Worm (Caenorhabditis elegans) whole organism, L2 larva: Measurements from ENCODE around the gene bath-26.
A peak's percentile ranks its signal among the peaks of the same experiment; 100 is the strongest.

Experiments used
- C34F6.9 ChIP-seq: fragments of 150-350 bp; optimal IDR thresholded peaks from 2 replicates; lab custom pipeline; 2014; ENCODE audit warnings: missing biosample characterization, missing genetic modification characterization
- F13H6.1 ChIP-seq: sonication (generic microtip); optimal IDR thresholded peaks from 2 replicates; lab custom pipeline; 2016; ENCODE audit warnings: missing genetic modification characterization, missing compliant biosample characterization
- R02D3.7 ChIP-seq: fragments of 150-350 bp; optimal IDR thresholded peaks from 2 replicates; lab custom pipeline; 2014; ENCODE audit warnings: missing biosample characterization, missing genetic modification characterization
- Y55F3AM.14 ChIP-seq: fragments of 200-800 bp; sonication (Bioruptor generic); optimal IDR thresholded peaks from 2 replicates; lab custom pipeline; 2018; ENCODE audit warnings: mild to moderate bottlenecking, missing genetic modification characterization, missing compliant biosample characterization
- ZK546.5 ChIP-seq: sonication (generic microtip); optimal IDR thresholded peaks from 2 replicates; lab custom pipeline; 2017; ENCODE audit warnings: missing biosample characterization, missing genetic modification characterization
- ama-1 ChIP-seq: fragments of 150-350 bp; optimal IDR thresholded peaks from 2 replicates; lab custom pipeline; 2018; ENCODE audit warnings: inconsistent platforms
- blmp-1 ChIP-seq: sonication (generic microtip); optimal IDR thresholded peaks from 2 replicates; lab custom pipeline; 2017; ENCODE audit warnings: missing genetic modification characterization, mild to moderate bottlenecking, missing compliant biosample characterization, antibody characterized with exemption, moderate library complexity; ENCODE audit not compliant: insufficient read depth
- crh-2 ChIP-seq: sonication (generic microtip); optimal IDR thresholded peaks from 2 replicates; lab custom pipeline; 2017; ENCODE audit warnings: missing biosample characterization, missing genetic modification characterization
- dmd-4 ChIP-seq: sonication (generic microtip); optimal IDR thresholded peaks from 2 replicates; lab custom pipeline; 2017; ENCODE audit warnings: missing biosample characterization, missing genetic modification characterization
- elt-1 ChIP-seq: fragments of 150-350 bp; optimal IDR thresholded peaks from 2 replicates; lab custom pipeline; 2014; ENCODE audit warnings: missing biosample characterization, missing genetic modification characterization
- elt-3 ChIP-seq: sonication (generic microtip); optimal IDR thresholded peaks from 2 replicates; lab custom pipeline; 2017; ENCODE audit warnings: missing biosample characterization, missing genetic modification characterization
- fos-1 ChIP-seq: fragments of 150-350 bp; optimal IDR thresholded peaks from 2 replicates; lab custom pipeline; 2014; ENCODE audit warnings: missing biosample characterization, missing genetic modification characterization
- lin-39 ChIP-seq: fragments of 150-350 bp; optimal IDR thresholded peaks from 2 replicates; lab custom pipeline; 2014; ENCODE audit warnings: missing biosample characterization, missing genetic modification reagents, missing genetic modification characterization
- mbf-1 ChIP-seq: sonication (generic microtip); optimal IDR thresholded peaks from 2 replicates; lab custom pipeline; 2017; ENCODE audit warnings: missing biosample characterization, missing genetic modification characterization
- nhr-10 ChIP-seq: sonication (generic microtip); optimal IDR thresholded peaks from 2 replicates; lab custom pipeline; 2017; ENCODE audit warnings: missing biosample characterization, missing genetic modification characterization
- nhr-11 ChIP-seq: fragments of 150-350 bp; optimal IDR thresholded peaks from 2 replicates; lab custom pipeline; 2014; ENCODE audit warnings: missing biosample characterization, missing genetic modification characterization
- nhr-12 ChIP-seq: fragments of 150-350 bp; optimal IDR thresholded peaks from 2 replicates; lab custom pipeline; 2014; ENCODE audit warnings: missing biosample characterization, missing genetic modification characterization
- nhr-129 ChIP-seq: fragments of 150-350 bp; optimal IDR thresholded peaks from 2 replicates; lab custom pipeline; 2014; ENCODE audit warnings: missing biosample characterization, missing genetic modification characterization
- nhr-23 ChIP-seq: fragments of 150-350 bp; optimal IDR thresholded peaks from 2 replicates; lab custom pipeline; 2014; ENCODE audit warnings: missing biosample characterization, missing genetic modification reagents, missing genetic modification characterization
- nhr-237 ChIP-seq: fragments of 150-350 bp; optimal IDR thresholded peaks from 2 replicates; lab custom pipeline; 2014; ENCODE audit warnings: missing biosample characterization, missing genetic modification characterization
- nhr-25 ChIP-seq: fragments of 150-350 bp; sonication (generic microtip); optimal IDR thresholded peaks from 3 replicates; lab custom pipeline; 2014; ENCODE audit warnings: missing biosample characterization, missing genetic modification characterization
- nhr-77 ChIP-seq: fragments of 150-350 bp; optimal IDR thresholded peaks from 2 replicates; lab custom pipeline; 2014; ENCODE audit warnings: missing biosample characterization, missing genetic modification characterization
- peb-1 ChIP-seq: fragments of 150-350 bp; optimal IDR thresholded peaks from 2 replicates; lab custom pipeline; 2014; ENCODE audit warnings: missing biosample characterization, missing genetic modification characterization
- sem-4 ChIP-seq: fragments of 150-350 bp; optimal IDR thresholded peaks from 2 replicates; lab custom pipeline; 2014; ENCODE audit warnings: missing biosample characterization, missing genetic modification reagents, missing genetic modification characterization
- skn-1 ChIP-seq: sonication (generic microtip); optimal IDR thresholded peaks from 2 replicates; lab custom pipeline; 2017; ENCODE audit warnings: missing biosample characterization, missing genetic modification characterization
- sma-9 ChIP-seq, 2 experiments: fragments of 150-350 bp in 1 of 2; sonication (generic microtip) in 1 of 2; optimal IDR thresholded peaks; 2 replicates each; lab custom pipeline; 2014 to 2016; ENCODE audit warnings: missing genetic modification characterization in 2 of 2, mild to moderate bottlenecking in 1 of 2, missing biosample characterization in 1 of 2, missing compliant biosample characterization in 1 of 2, missing genetic modification reagents in 1 of 2, moderate library complexity in 1 of 2
- snpc-4 ChIP-seq: fragments of 150-350 bp; optimal IDR thresholded peaks from 2 replicates; lab custom pipeline; 2014; ENCODE audit warnings: missing biosample characterization, missing genetic modification characterization
- unc-55 ChIP-seq: fragments of 150-350 bp; sonication (generic microtip); optimal IDR thresholded peaks from 3 replicates; lab custom pipeline; 2014; ENCODE audit warnings: missing biosample characterization, missing genetic modification reagents, missing genetic modification characterization
- unc-62 ChIP-seq: fragments of 150-350 bp; optimal IDR thresholded peaks from 2 replicates; lab custom pipeline; 2014; ENCODE audit warnings: missing biosample characterization, missing genetic modification reagents, missing genetic modification characterization
- zag-1 ChIP-seq: fragments of 150-350 bp; optimal IDR thresholded peaks from 2 replicates; lab custom pipeline; 2014; ENCODE audit warnings: missing biosample characterization, missing genetic modification characterization
- ztf-1 ChIP-seq: fragments of 200-800 bp; sonication (Bioruptor generic); conservative IDR thresholded peaks from 2 replicates; pipeline ENCODE4 v1.3.6; 2022; ENCODE audit warnings: missing genetic modification characterization, missing compliant biosample characterization
- ztf-11 ChIP-seq: sonication (generic microtip); optimal IDR thresholded peaks from 2 replicates; lab custom pipeline; 2017; ENCODE audit warnings: missing biosample characterization, missing genetic modification characterization

bath-26 gene

DNA sequence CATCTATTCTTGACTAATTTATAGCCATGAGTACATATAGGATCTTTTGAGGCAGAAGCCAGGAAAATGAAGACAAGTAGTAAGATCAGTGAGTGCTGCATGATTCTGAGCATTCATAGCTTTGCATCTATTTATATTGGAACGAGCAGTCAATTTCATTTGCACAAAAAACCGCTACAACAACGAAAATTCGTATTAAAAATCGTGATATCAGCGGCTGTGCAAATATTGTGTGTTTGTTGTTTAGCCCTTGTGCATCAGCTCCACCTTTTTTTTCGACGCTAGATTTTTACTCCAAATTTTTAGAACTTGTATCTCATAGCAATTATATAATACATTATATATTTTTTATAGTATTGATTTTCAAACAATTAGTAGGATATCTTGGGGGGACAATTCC is 16.4 kb downstream of the bath-26 start, which contains the start of gene clec-21:
Gene clec-21, minus strand, starts transcription at position 101 of the 400 bp plus-strand sequence.
- TF ChIP-seq nhr-23 (tag; lab: Kevin White, UChicago) (no peak), blmp-1 (tag; lab: Kevin White, UChicago) (no peak), sma-9 (GFP tag; optimal IDR thresholded peaks at IDR 0.05; lab: Kevin White, UChicago) (no peak), sma-9 (tag; optimal IDR thresholded peaks at IDR 0.05; lab: Kevin White, UChicago) (no peak), fos-1 (tag; lab: Kevin White, UChicago) (no peak), zag-1 (no peak), nhr-10 (tag; lab: Kevin White, UChicago) (no peak), nhr-12 (no peak), skn-1 (no peak), unc-62 (GFP tag; lab: Kevin White, UChicago) (no peak), elt-3 (tag; lab: Kevin White, UChicago) (no peak), elt-1 (tag; lab: Kevin White, UChicago) (no peak), dmd-4 (tag; lab: Kevin White, UChicago) (no peak), lin-39 (no peak), ztf-1 (GFP tag; lab: Robert Waterston, UW) (no peak), R02D3.7 (tag; lab: Kevin White, UChicago) (no peak), nhr-77 (no peak), mbf-1 (tag; lab: Kevin White, UChicago) (no peak), C34F6.9 (tag; lab: Kevin White, UChicago) (no peak), sem-4 (tag; lab: Kevin White, UChicago) (no peak)

- TF ChIP-seq fos-1 (tag; lab: Kevin White, UChicago), result no peak
- TF ChIP-seq elt-1 (tag; lab: Kevin White, UChicago), result no peak
- TF ChIP-seq F13H6.1, result no peak
- no peak for TF ChIP-seq nhr-237 (tag; lab: Kevin White, UChicago)
- no peak for TF ChIP-seq C34F6.9 (tag; lab: Kevin White, UChicago)
- TF ChIP-seq unc-55 (GFP tag; lab: Kevin White, UChicago), result no peak
- TF ChIP-seq crh-2 (tag; lab: Kevin White, UChicago), result no peak
- TF ChIP-seq nhr-25 (tag; lab: Kevin White, UChicago), result no peak
- no peak for TF ChIP-seq unc-62 (GFP tag; lab: Kevin White, UChicago)
- no peak for TF ChIP-seq peb-1 (tag; lab: Kevin White, UChicago)
- no peak for TF ChIP-seq nhr-11 (tag; lab: Kevin White, UChicago)
These were observed 20.7 kb downstream of the bath-26 start, which contains the start of gene math-38 for ce11 chrII:1579886-1580285. TSS of gene math-38 (minus strand) at chrII:1579986.

DNA sequence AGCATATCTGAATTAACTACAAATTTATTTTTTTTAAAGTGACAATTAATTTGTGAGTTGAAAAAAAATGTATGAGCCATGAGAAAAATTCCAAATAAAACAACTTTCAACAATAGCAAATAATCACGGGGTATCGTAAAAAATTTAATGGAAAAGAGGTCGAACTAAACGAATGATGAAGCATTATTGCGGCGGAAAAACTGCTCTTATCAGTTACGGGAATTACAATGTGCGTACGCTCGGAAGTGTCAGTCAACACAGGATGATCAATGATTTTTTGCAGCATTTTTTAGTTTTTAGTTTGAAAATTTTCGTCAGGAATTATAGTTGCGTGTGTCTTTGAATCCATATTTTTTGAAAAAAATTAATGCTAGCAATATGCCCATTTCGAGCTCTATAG is 23.8 kb downstream of the bath-26 start:
- TF ChIP-seq fos-1 (tag; lab: Kevin White, UChicago), result peak; percentile 82
- no peak for TF ChIP-seq ztf-1 (GFP tag; lab: Robert Waterston, UW)

DNA sequence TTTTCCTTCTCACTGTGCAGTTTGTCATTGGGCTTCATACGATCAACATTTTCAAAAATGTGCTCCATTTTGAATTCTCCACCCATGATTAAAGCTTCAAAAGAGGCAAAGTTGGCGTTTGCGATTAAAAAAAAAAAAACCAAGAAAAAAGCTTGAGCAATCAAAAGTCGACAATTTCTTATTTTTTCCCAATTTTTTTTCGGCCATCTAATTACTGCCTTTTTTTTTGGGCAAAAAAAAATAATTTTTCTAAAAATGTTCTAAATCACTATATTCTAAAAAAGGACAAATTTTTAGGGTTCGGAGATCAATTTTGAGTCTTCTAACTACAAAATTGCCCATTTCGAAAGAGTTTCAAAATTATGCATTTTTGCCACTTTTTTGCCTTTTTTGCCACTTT is 24.5 kb downstream of the bath-26 start, which contains the start of gene K05F6.10:
Gene K05F6.10, minus strand, starts transcription at position 101 of the 400 bp plus-strand sequence.
- TF ChIP-seq unc-62 (GFP tag; lab: Kevin White, UChicago), result no peak

ce11 chrII:1571032-1571431 is 29.5 kb downstream of the bath-26 start, which contains the start of gene fbxb-46:
TSS of gene fbxb-46 (minus strand) at chrII:1571132.
- TF ChIP-seq ztf-11 (no peak), nhr-10 (tag; lab: Kevin White, UChicago) (no peak), dmd-4 (tag; lab: Kevin White, UChicago) (no peak), F13H6.1 (no peak), nhr-129 (tag; lab: Kevin White, UChicago) (no peak), Y55F3AM.14 (no peak), nhr-237 (tag; lab: Kevin White, UChicago) (no peak), fos-1 (tag; lab: Kevin White, UChicago) (no peak), peb-1 (tag; lab: Kevin White, UChicago) (no peak), unc-55 (GFP tag; lab: Kevin White, UChicago) (no peak), ama-1 (lab: Kevin White, UChicago) (no peak)

DNA sequence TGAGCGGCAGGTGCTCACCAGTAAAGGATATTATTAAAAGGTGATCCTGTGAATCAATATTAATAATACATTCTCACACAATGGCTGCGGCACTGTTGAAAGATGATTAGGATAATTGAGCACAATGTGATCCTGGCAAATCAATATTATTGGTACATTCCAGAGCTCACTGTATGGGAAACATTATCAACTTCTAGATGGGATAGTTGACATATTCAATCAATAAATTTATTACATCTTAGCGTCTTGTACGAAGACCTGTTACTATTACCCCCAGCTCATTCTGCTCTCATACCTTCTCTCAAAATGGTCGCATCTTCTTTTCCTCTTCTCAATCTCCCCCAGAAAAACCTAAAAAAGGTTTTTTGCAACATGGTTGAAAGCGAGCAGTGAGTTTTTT is 32.3 kb downstream of the bath-26 start, which contains the start of gene fbxb-49:
Gene fbxb-49, plus strand, starts transcription at position 301 of the 400 bp plus-strand sequence.
- TF ChIP-seq ZK546.5, result no peak
- TF ChIP-seq snpc-4 (tag; lab: Kevin White, UChicago), result no peak
